Worm (Caenorhabditis elegans): ENCODE results near the gene his-60.
A peak's percentile ranks its signal among the peaks of the same experiment; 100 is the strongest.

Gene his-60

ce11 chrIV:7473159-7473649 lies 14.6 kb downstream of the his-60 start, which contains the start of the genes plk-3 and F55G1.6:
Gene plk-3, minus strand, starts transcription at chrIV:7473209.
Gene F55G1.6, plus strand, starts transcription at chrIV:7473517.
- TF ChIP-seq Y79H2A.3 (GFP tag; conservative IDR thresholded peaks at IDR 0.05) (no peak), ztf-25 (GFP tag; IDR thresholded peaks at IDR 0.05) (no peak), unc-130 (GFP tag; optimal IDR thresholded peaks at IDR 0.05) (no peak), nfya-1 (tag; optimal IDR thresholded peaks at IDR 0.05; ENCODE audit: borderline replicate concordance, insufficient read depth) (no peak), F57A8.1 (GFP tag; optimal IDR thresholded peaks at IDR 0.05) (no peak), madf-3 (GFP tag; IDR thresholded peaks at IDR 0.05) (0 out of 2 replicates have a peak, but pooled peaks have one; percentile 53), ama-1 (optimal IDR thresholded peaks at IDR 0.05) (no peak), ama-1 (GFP tag; optimal IDR thresholded peaks at IDR 0.05) (no peak), ets-4 (GFP tag; optimal IDR thresholded peaks at IDR 0.05) (no peak), K11D2.4 (GFP tag; IDR thresholded peaks at IDR 0.05) (no peak), rpc-1 (optimal IDR thresholded peaks at IDR 0.05) (no peak), rpc-1 (tag; optimal IDR thresholded peaks at IDR 0.05) (no peak), sdz-38 (tag; optimal IDR thresholded peaks at IDR 0.05) (no peak), ccch-3 (GFP tag; optimal IDR thresholded peaks at IDR 0.05) (no peak), snpc-3.4 (tag; optimal IDR thresholded peaks at IDR 0.05) (peak; percentile 53), tbx-9 (tag; optimal IDR thresholded peaks at IDR 0.05; ENCODE audit: borderline replicate concordance) (no peak), lin-35 (GFP tag; optimal IDR thresholded peaks at IDR 0.05) (no peak), Y56A3A.18 (GFP tag; IDR thresholded peaks at IDR 0.05) (no peak), ceh-100 (GFP tag; IDR thresholded peaks at IDR 0.05) (no peak), attf-5 (GFP tag; optimal IDR thresholded peaks at IDR 0.05) (no peak), T07F8.4 (tag; optimal IDR thresholded peaks at IDR 0.05) (no peak), hrde-1 (tag; optimal IDR thresholded peaks at IDR 0.05; ENCODE audit: borderline replicate concordance) (no peak), pbrm-1 (GFP tag; IDR thresholded peaks at IDR 0.05) (no peak), ztf-3 (GFP tag; optimal IDR thresholded peaks at IDR 0.05) (no peak), madf-8 (GFP tag; conservative IDR thresholded peaks at IDR 0.05) (peak; percentile 73), F57C9.4 (tag; optimal IDR thresholded peaks at IDR 0.05) (no peak), snpc-1.1 (tag; optimal IDR thresholded peaks at IDR 0.05; ENCODE audit: insufficient read depth) (no peak), snpc-4 (GFP tag; optimal IDR thresholded peaks at IDR 0.05) (no peak), snpc-4 (tag; optimal IDR thresholded peaks at IDR 0.05) (peak in 1 of 4 experiments; percentile 20), B0336.3 (GFP tag; IDR thresholded peaks at IDR 0.05) (no peak), F55B11.4 (tag; optimal IDR thresholded peaks at IDR 0.05; ENCODE audit: borderline replicate concordance, insufficient read depth) (no peak), hlh-26 (GFP tag; conservative IDR thresholded peaks at IDR 0.05) (no peak), him-1 (tag; optimal IDR thresholded peaks at IDR 0.05) (peak; percentile 11), B0261.1 (tag; optimal IDR thresholded peaks at IDR 0.05) (no peak), lin-40 (tag; optimal IDR thresholded peaks at IDR 0.05) (no peak), ztf-18 (tag; optimal IDR thresholded peaks at IDR 0.05) (no peak), hsf-1 (GFP tag; IDR thresholded peaks at IDR 0.05) (no peak), madf-6 (GFP tag; IDR thresholded peaks at IDR 0.05) (peak; percentile 91), aptf-3 (GFP tag; IDR thresholded peaks at IDR 0.05) (no peak), ceh-91 (GFP tag; IDR thresholded peaks at IDR 0.05) (peak; percentile 73), Y67H2A.10 (GFP tag; conservative IDR thresholded peaks at IDR 0.05) (no peak), attf-6 (GFP tag; IDR thresholded peaks at IDR 0.05) (no peak), K12H6.12 (tag; optimal IDR thresholded peaks at IDR 0.05) (no peak), D2030.7 (GFP tag; IDR thresholded peaks at IDR 0.05) (peak; percentile 57), ztf-26 (tag; optimal IDR thresholded peaks at IDR 0.05) (no peak), F33H1.4 (GFP tag; IDR thresholded peaks at IDR 0.05) (peak; percentile 89), efl-1 (GFP tag; optimal IDR thresholded peaks at IDR 0.05) (peak; percentile 94), athp-1 (tag; optimal IDR thresholded peaks at IDR 0.05) (no peak), bed-1 (GFP tag; IDR thresholded peaks at IDR 0.05) (no peak)
